Fruit fly (Drosophila melanogaster) whole organism, prepupa: ENCODE data around the gene Cpr64Ad.
A peak's percentile ranks its signal among the peaks of the same experiment; 100 is the strongest.

Source experiments
- Blimp-1 ChIP-seq: fragments of 200-800 bp; sonication (Bioruptor generic); optimal IDR thresholded peaks from 3 replicates; lab custom pipeline; 2017; ENCODE audit warnings: missing biosample characterization, missing genetic modification characterization, mild to moderate bottlenecking, moderate library complexity, missing genetic modification reagents
- CG10669 ChIP-seq: fragments of 200-800 bp; sonication (Bioruptor generic); optimal IDR thresholded peaks from 3 replicates; lab custom pipeline; 2018; ENCODE audit warnings: missing biosample characterization, mild to moderate bottlenecking, missing genetic modification characterization, moderate library complexity
- CG15336 ChIP-seq: fragments of 200-800 bp; sonication (Bioruptor generic); IDR thresholded peaks from 2 replicates; pipeline ENCODE4 v1.3.6; 2022; ENCODE audit warnings: missing biosample characterization, missing genetic modification characterization
- CG1621 ChIP-seq: fragments of 200-800 bp; sonication (Bioruptor generic); optimal IDR thresholded peaks from 3 replicates; lab custom pipeline; 2018; ENCODE audit warnings: missing biosample characterization, mild to moderate bottlenecking, missing genetic modification characterization
- CG16779 ChIP-seq: fragments of 200-800 bp; sonication (Bioruptor generic); optimal IDR thresholded peaks from 3 replicates; lab custom pipeline; 2017; ENCODE audit warnings: missing biosample characterization, mild to moderate bottlenecking, missing genetic modification characterization
- CG32006 ChIP-seq: fragments of 200-800 bp; sonication (Bioruptor generic); optimal IDR thresholded peaks from 3 replicates; lab custom pipeline; 2017; ENCODE audit warnings: missing biosample characterization, mild to moderate bottlenecking, missing genetic modification characterization
- CG34406 ChIP-seq: fragments of 200-800 bp; sonication (Bioruptor generic); optimal IDR thresholded peaks from 3 replicates; lab custom pipeline; 2016; ENCODE audit warnings: missing biosample characterization, missing genetic modification characterization
- CG3919 ChIP-seq: fragments of 200-800 bp; sonication (Bioruptor generic); optimal IDR thresholded peaks from 3 replicates; lab custom pipeline; 2016; ENCODE audit warnings: missing biosample characterization, missing genetic modification characterization
- CG4318 ChIP-seq: fragments of 200-800 bp; sonication (Bioruptor generic); optimal IDR thresholded peaks from 3 replicates; lab custom pipeline; 2017; ENCODE audit warnings: missing biosample characterization, mild to moderate bottlenecking, missing genetic modification characterization
- CG6854 ChIP-seq: fragments of 200-800 bp; sonication (Bioruptor generic); optimal IDR thresholded peaks from 2 replicates; lab custom pipeline; 2017; ENCODE audit warnings: missing biosample characterization, mild to moderate bottlenecking, missing genetic modification characterization
- CG7368 ChIP-seq: fragments of 200-800 bp; sonication (Bioruptor generic); optimal IDR thresholded peaks from 3 replicates; lab custom pipeline; 2016; ENCODE audit warnings: missing biosample characterization, missing genetic modification characterization
- CG8119 ChIP-seq: fragments of 200-800 bp; sonication (Bioruptor generic); IDR thresholded peaks from 3 replicates; pipeline ENCODE4 v1.3.6; 2022; ENCODE audit warnings: missing biosample characterization, missing genetic modification characterization
- CG8632 ChIP-seq: fragments of 200-800 bp; sonication (Bioruptor generic); optimal IDR thresholded peaks from 3 replicates; lab custom pipeline; 2016; ENCODE audit warnings: missing biosample characterization, missing genetic modification characterization
- CG9139 ChIP-seq: fragments of 200-800 bp; sonication (Bioruptor generic); optimal IDR thresholded peaks from 3 replicates; lab custom pipeline; 2017; ENCODE audit warnings: missing biosample characterization, mild to moderate bottlenecking, missing genetic modification characterization
- Eip75B ChIP-seq: fragments of 200-800 bp; sonication (Bioruptor generic); optimal IDR thresholded peaks from 3 replicates; lab custom pipeline; 2016; ENCODE audit warnings: missing biosample characterization, missing genetic modification characterization
- Gug ChIP-seq: fragments of 200-800 bp; sonication (Bioruptor generic); IDR thresholded peaks from 2 replicates; pipeline ENCODE4 v1.3.6; 2022; ENCODE audit warnings: missing biosample characterization, missing genetic modification characterization
- Hr38 ChIP-seq: sonication (Bioruptor generic); optimal IDR thresholded peaks from 2 replicates; lab custom pipeline; 2016; ENCODE audit warnings: missing biosample characterization, missing genetic modification characterization
- Hr39 ChIP-seq: fragments of 200-800 bp; sonication (Bioruptor generic); optimal IDR thresholded peaks from 2 replicates; lab custom pipeline; 2016; ENCODE audit warnings: missing biosample characterization, missing genetic modification characterization
- Hr4 ChIP-seq: fragments of 200-800 bp; sonication (Bioruptor generic); optimal IDR thresholded peaks from 3 replicates; lab custom pipeline; 2016; ENCODE audit warnings: missing biosample characterization, missing genetic modification characterization
- Sox14 ChIP-seq: fragments of 200-800 bp; sonication (Bioruptor generic); optimal IDR thresholded peaks from 3 replicates; lab custom pipeline; 2016; ENCODE audit warnings: missing biosample characterization, missing genetic modification characterization
- eg ChIP-seq: fragments of 200-800 bp; sonication (Bioruptor generic); IDR thresholded peaks from 3 replicates; pipeline ENCODE4 v1.3.6; 2022; ENCODE audit warnings: missing biosample characterization, missing genetic modification characterization
- esn ChIP-seq: fragments of 200-800 bp; sonication (Bioruptor generic); optimal IDR thresholded peaks from 2 replicates; lab custom pipeline; 2016; ENCODE audit warnings: missing biosample characterization, mild to moderate bottlenecking, missing genetic modification characterization, moderate library complexity
- fd85E ChIP-seq: fragments of 200-800 bp; sonication (Bioruptor generic); optimal IDR thresholded peaks from 3 replicates; lab custom pipeline; 2016; ENCODE audit warnings: missing biosample characterization, missing genetic modification characterization
- lz ChIP-seq: fragments of 200-800 bp; sonication (Bioruptor generic); optimal IDR thresholded peaks from 3 replicates; lab custom pipeline; 2016; ENCODE audit warnings: missing biosample characterization, missing genetic modification characterization
- salr ChIP-seq, 2 experiments: fragments of 200-800 bp; sonication (Bioruptor generic); optimal IDR thresholded peaks; 3 replicates each; lab custom pipeline; 2016 to 2018; ENCODE audit warnings: missing biosample characterization in 2 of 2, missing genetic modification characterization in 2 of 2, mild to moderate bottlenecking in 1 of 2
- ss ChIP-seq, 2 experiments: fragments of 200-800 bp; sonication (Bioruptor generic); optimal IDR thresholded peaks; 2 replicates in 1 of 2; 3 replicates in 1 of 2; lab custom pipeline; 2017 to 2018; ENCODE audit warnings: mild to moderate bottlenecking in 2 of 2, missing biosample characterization in 2 of 2, missing genetic modification characterization in 2 of 2, moderate library complexity in 1 of 2
- vri ChIP-seq: fragments of 200-800 bp; sonication (Bioruptor generic); optimal IDR thresholded peaks from 3 replicates; lab custom pipeline; 2016; ENCODE audit warnings: missing biosample characterization, mild to moderate bottlenecking, missing genetic modification characterization

Cpr64Ad gene

dm6 chr3L:4186659-4187058 is 28.5 kb upstream of the Cpr64Ad start, which contains the start of gene VhaM9.7-c (continued):
- TF ChIP-seq salr (GFP tag; optimal IDR thresholded peaks at IDR 0.05; lab: Kevin White, UChicago) (no peak), CG8632 (no peak), eg (no peak), CG10669 (peak; percentile 1), Hr39 (GFP tag; lab: Kevin White, UChicago) (no peak), lz (peak; percentile 55), CG34406 (GFP tag; lab: Kevin White, UChicago) (no peak), vri (GFP tag; lab: Kevin White, UChicago) (no peak), Hr38 (GFP tag; lab: Kevin White, UChicago) (no peak), Blimp-1 (GFP tag; lab: Kevin White, UChicago) (no peak)

dm6 chr3L:4187930-4188523 is 27.2 kb upstream of the Cpr64Ad start, which contains the start of the genes Teh2 and tipE:
TSS of gene Teh2 (minus strand) at chr3L:4188023.
TSS of gene tipE (plus strand) at chr3L:4188499.
- TF ChIP-seq Hr4 (GFP tag; lab: Kevin White, UChicago): no peak
- no peak for TF ChIP-seq Sox14 (GFP tag; lab: Kevin White, UChicago)
- no peak for TF ChIP-seq CG6854
- no peak for TF ChIP-seq Blimp-1 (GFP tag; lab: Kevin White, UChicago)
- TF ChIP-seq CG16779 (tag; lab: Kevin White, UChicago): no peak
- no peak for TF ChIP-seq Gug (GFP tag; lab: Robert Waterston, UW)

DNA sequence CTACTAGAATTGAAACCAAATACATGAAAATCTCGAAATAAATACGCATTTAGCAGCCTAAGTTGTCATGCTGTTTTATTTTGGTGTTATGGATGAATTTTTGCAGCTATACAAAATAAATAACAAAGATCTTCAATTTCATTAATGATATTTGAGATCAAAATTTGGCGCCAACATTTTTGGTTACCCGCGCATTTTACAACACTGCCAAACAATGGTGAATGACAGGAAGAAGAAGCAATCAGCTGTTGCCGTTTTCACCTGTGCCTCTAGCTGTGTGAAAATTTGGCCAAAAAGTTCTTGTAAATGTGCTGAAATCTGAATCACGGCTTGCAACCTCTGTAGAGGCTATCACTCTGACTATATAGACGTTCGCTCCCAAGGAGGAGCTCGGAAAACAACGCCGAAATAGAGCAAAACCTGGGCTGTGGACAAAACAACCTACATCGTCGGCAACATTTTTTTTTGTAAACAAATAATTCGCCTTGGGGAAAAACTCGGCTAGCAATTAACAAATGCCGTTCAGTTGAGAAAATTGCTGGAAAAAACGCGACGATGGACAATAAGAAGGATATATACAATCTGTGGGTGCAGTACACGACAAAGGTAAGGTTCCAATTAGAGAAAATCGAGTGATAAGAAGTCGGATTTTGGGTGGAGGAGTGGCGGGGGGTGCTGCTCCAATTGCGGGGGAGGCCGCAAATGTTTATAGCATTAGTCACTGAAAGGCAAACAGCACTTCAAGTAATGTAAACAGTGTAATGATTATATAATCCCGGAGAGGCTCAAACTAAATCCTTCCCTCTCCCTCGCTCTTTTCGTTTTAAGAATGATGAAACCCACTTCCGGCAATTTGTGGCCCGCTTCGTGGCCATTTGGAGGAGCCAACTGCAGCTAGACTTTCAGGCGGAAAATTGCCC is 21.2 kb upstream of the Cpr64Ad start, which contains the start of gene CG43367:
Gene CG43367 (plus strand): TSS at position 264 of the 920 bp plus-strand sequence.
- no peak for TF ChIP-seq Eip75B
- TF ChIP-seq fd85E (GFP tag; lab: Kevin White, UChicago): no peak
- no peak for TF ChIP-seq CG9139 (GFP tag; lab: Kevin White, UChicago)
- TF ChIP-seq vri (GFP tag; lab: Kevin White, UChicago): peak; percentile 71
- no peak for TF ChIP-seq CG7368 (GFP tag; lab: Kevin White, UChicago)

dm6 chr3L:4204239-4204638 is 10.9 kb upstream of the Cpr64Ad start, which contains the start of gene CG15005:
TSS of gene CG15005 (minus strand) at chr3L:4204339.
- TF ChIP-seq esn (GFP tag; lab: Kevin White, UChicago) (no peak), CG4318 (GFP tag; lab: Kevin White, UChicago) (no peak)

DNA sequence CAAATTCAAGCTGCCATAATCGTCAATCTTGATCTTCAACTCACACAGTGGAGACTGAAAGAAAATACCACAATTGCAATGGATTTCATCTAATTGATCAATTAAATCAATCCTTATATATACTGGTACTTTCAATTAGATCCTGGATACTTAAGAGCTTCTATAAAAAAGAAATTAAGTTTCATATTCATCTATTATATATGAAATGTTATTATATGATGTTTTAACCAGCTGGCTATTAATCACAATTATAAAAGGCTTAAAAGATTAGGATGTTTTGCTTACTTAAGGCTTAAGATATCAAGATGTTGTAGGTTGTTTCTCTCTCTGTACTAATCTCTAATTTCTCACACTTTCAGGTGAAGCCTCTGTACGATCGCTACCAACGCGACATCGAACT is 10.3 kb upstream of the Cpr64Ad start:
- 0 out of 2 replicates have a peak, but pooled peaks have one; percentile 19 for TF ChIP-seq CG15336 (GFP tag; lab: Robert Waterston, UW)
- peak; percentile 15 for TF ChIP-seq CG4318 (GFP tag; lab: Kevin White, UChicago)
- peak; percentile 51 for TF ChIP-seq Hr4 (GFP tag; lab: Kevin White, UChicago)
- peak; percentile 32; the same call in 1 of the 3 replicates for TF ChIP-seq CG8119 (GFP tag; lab: Robert Waterston, UW)
- peak; percentile 55 for TF ChIP-seq CG32006 (GFP tag; lab: Kevin White, UChicago)
- no peak for TF ChIP-seq ss (GFP tag; optimal IDR thresholded peaks at IDR 0.05; lab: Kevin White, UChicago)

DNA sequence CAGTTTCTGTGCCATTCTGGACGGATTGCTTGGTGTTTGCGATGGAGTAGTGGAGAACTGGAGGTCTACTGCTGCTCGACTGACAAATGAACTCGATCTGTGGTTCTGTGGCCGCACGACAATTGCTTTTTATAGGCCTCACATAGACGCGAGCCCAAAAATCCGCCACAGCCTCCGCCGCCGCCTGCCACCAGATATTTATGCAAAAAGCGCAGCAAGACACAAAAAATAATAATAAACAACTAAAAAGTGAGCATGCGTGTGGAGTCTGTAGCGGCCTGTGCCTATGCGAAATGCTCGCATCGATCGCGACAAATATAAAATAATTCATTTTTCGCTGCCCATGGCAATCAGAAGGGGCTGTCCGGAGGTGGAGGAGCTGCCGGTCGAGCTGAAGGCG is 6.1 kb upstream of the Cpr64Ad start, which contains the start of gene Cpr64Aa:
Gene Cpr64Aa (minus strand): TSS at position 101 of the 400 bp plus-strand sequence.
- TF ChIP-seq ss (GFP tag; optimal IDR thresholded peaks at IDR 0.05; lab: Kevin White, UChicago) (no peak), eg (0 out of 3 replicates have a peak, but pooled peaks have one; percentile 37), CG1621 (no peak), CG3919 (GFP tag; lab: Kevin White, UChicago) (no peak), CG32006 (GFP tag; lab: Kevin White, UChicago) (no peak)
